Fruit fly (Drosophila melanogaster): ENCODE results near the gene CG9948.

dm6 chr3L:6963792-6964487, 8.1 kb downstream of the CG9948 start:
- TF ChIP-seq CTCF (optimal IDR thresholded peaks at IDR 0.05) = no peak
- no peak for TF ChIP-seq CG8478 (optimal IDR thresholded peaks at IDR 0.05)

Measured in S2 (cell line).